Worm (Caenorhabditis elegans): ENCODE results near the gene Y80D3A.8.

ce11 chrV:18960072-18960471 is 19.6 kb downstream of the Y80D3A.8 start, which contains the start of gene ztf-20:
- TF ChIP-seq lsy-27 (tag; optimal IDR thresholded peaks at IDR 0.05; ENCODE audit: borderline replicate concordance, insufficient read depth) (no peak), pha-4 (tag; optimal IDR thresholded peaks at IDR 0.05) (no peak), zfh-2 (GFP tag; conservative IDR thresholded peaks at IDR 0.05) (no peak), madf-8 (GFP tag; conservative IDR thresholded peaks at IDR 0.05) (no peak), snpc-4 (GFP tag; optimal IDR thresholded peaks at IDR 0.05) (no peak), snpc-4 (tag; optimal IDR thresholded peaks at IDR 0.05) (no peak), egl-18 (GFP tag; IDR thresholded peaks at IDR 0.05) (no peak), rcor-1 (GFP tag; IDR thresholded peaks at IDR 0.05) (no peak), nhr-80 (tag; optimal IDR thresholded peaks at IDR 0.05) (no peak), let-607 (tag; optimal IDR thresholded peaks at IDR 0.05) (no peak), madf-3 (GFP tag; IDR thresholded peaks at IDR 0.05) (no peak)

Data from whole organism, young adult.